Worm (Caenorhabditis elegans): ENCODE measurements around the gene F35E12.6.

DNA sequence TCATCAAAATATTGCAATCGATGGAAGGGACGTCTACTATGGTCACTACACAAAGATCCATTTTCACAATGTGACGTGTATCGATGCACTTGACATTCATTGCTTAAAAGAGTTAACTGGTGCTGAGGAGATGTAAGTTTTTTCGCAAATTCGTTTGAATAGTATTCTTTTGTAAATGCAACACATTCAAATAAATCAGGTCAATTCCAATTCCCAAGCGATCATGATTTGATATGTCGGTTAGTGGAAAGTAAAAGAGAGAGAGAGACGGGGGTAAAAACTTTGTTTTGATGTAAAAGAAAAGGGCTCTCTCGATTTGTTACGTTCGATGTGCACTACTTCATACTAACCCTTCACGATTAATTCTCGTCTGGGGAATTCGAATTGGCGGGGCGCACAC is 45.8 kb downstream of the F35E12.6 start:
- TF ChIP-seq nhr-10 (tag; optimal IDR thresholded peaks at IDR 0.05) (no peak), blmp-1 (tag; optimal IDR thresholded peaks at IDR 0.05; ENCODE audit: insufficient read depth) (no peak), elt-3 (tag; optimal IDR thresholded peaks at IDR 0.05) (no peak), unc-62 (GFP tag; optimal IDR thresholded peaks at IDR 0.05) (no peak), nhr-6 (tag; optimal IDR thresholded peaks at IDR 0.05) (no peak), skn-1 (tag; optimal IDR thresholded peaks at IDR 0.05) (no peak), aly-2 (tag; optimal IDR thresholded peaks at IDR 0.05) (no peak), egl-27 (tag; optimal IDR thresholded peaks at IDR 0.05) (no peak), ztf-4 (tag; optimal IDR thresholded peaks at IDR 0.05) (no peak)

Measured in whole organism, L2 larva.